Fruit fly (Drosophila melanogaster) whole organism: ENCODE data around the gene nompC.

Experiments used
- CG8478 ChIP-seq: fragments of >200 bp; optimal IDR thresholded peaks from 2 replicates; lab custom pipeline; 2018; ENCODE audit warnings: inconsistent platforms
- Dll ChIP-seq: fragments of >200 bp; optimal IDR thresholded peaks from 2 replicates; lab custom pipeline; 2017
- EcR ChIP-seq, 2 experiments: fragments of >200 bp; optimal IDR thresholded peaks; 2 replicates each; lab custom pipeline; 2017; ENCODE audit warnings: missing biosample characterization in 2 of 2, missing genetic modification characterization in 2 of 2, missing genetic modification reagents in 2 of 2
- pan ChIP-seq: fragments of >200 bp; optimal IDR thresholded peaks from 2 replicates; lab custom pipeline; 2017
- psq ChIP-seq: fragments of >200 bp; optimal IDR thresholded peaks from 2 replicates; lab custom pipeline; 2017
- usp ChIP-seq: fragments of >200 bp; optimal IDR thresholded peaks from 2 replicates; lab custom pipeline; 2017; ENCODE audit warnings: missing biosample characterization, missing genetic modification characterization, mixed read lengths

DNA sequence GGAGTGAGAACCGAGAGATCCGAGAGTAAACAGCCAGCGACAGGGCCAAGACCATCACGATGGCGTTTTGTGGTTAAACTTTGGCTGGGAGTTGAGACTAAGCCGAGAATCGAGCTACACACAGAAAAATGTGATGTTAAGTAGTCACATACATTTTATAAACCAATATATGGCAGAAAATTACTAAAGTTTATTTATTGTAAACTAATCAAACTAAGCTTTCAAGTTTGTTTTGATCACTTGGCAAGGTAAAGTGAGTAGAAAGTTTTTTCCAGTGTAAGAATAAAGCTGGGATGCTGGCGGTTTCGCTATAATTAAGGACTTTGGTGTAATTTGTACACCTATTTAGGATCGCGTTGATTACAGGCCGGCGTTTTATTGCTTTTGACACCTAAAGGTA is 26.6 kb downstream of the nompC start:
- TF ChIP-seq psq (no peak), Dll (lab: Kevin White, UChicago) (no peak), CG8478 (lab: Kevin White, UChicago) (no peak), pan (lab: Kevin White, UChicago) (no peak), usp (no peak), EcR (GFP tag; optimal IDR thresholded peaks at IDR 0.05; lab: Kevin White, UChicago) (no peak)
